Worm (Caenorhabditis elegans) whole organism, L4 larva: ENCODE results near the gene scb-1.

Experiments
- ama-1 ChIP-seq: fragments of 150-350 bp; optimal IDR thresholded peaks from 2 replicates; lab custom pipeline; 2014; ENCODE audit warnings: inconsistent platforms, mixed read lengths
- lin-39 ChIP-seq: fragments of 150-350 bp; optimal IDR thresholded peaks from 2 replicates; lab custom pipeline; 2014; ENCODE audit warnings: missing biosample characterization, missing genetic modification reagents, missing genetic modification characterization
- pha-4 ChIP-seq, 2 experiments: fragments of 150-350 bp in 1 of 2; fragments of 200-800 bp in 1 of 2; sonication (Bioruptor generic) in 1 of 2; IDR thresholded peaks in 1 of 2; optimal IDR thresholded peaks in 1 of 2; 2 replicates each; pipeline versions ENCODE4 v1.3.6 to Lab custom; 2014 to 2022; ENCODE audit warnings: missing genetic modification characterization in 2 of 2, missing genetic modification reagents in 2 of 2, missing biosample characterization in 1 of 2, missing compliant biosample characterization in 1 of 2
- unc-130 ChIP-seq: sonication (generic microtip); optimal IDR thresholded peaks from 2 replicates; lab custom pipeline; 2016; ENCODE audit warnings: missing genetic modification reagents, missing genetic modification characterization, missing compliant biosample characterization
- unc-62 ChIP-seq, 3 experiments: fragments of 150-350 bp in 1 of 3; sonication (generic microtip); optimal IDR thresholded peaks in 2 of 3; peaks in 1 of 3; 1 replicate in 1 of 3; 2 replicates in 2 of 3; lab custom pipeline; 2014 to 2017; ENCODE audit warnings: missing biosample characterization in 3 of 3, missing genetic modification characterization in 3 of 3, missing genetic modification reagents in 3 of 3, missing genotype in 1 of 3

DNA sequence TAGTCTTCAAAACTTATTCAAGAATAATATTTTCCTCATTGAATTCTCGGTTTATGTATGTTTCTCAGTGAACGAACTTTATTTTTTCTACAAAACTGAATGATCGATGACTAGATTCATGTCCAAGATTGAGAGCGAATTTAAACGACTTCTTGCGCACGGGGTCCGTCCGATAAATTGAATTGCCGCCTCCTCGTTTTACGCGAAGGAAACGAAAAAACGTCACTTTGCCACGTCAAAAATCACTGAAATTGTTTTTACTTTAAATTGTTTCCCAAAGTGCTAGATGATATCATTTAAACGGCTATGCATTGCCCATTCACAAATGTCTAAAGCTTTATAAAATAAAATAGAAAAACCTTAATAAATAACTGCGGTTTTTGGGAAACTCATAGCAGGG lies 48.2 kb upstream of the scb-1 start:
- TF ChIP-seq unc-130 (GFP tag; lab: Kevin White, UChicago) (no peak), lin-39 (tag; lab: Kevin White, UChicago) (no peak), pha-4 (GFP tag; IDR thresholded peaks at IDR 0.05; lab: Robert Waterston, UW) (no peak), pha-4 (tag; optimal IDR thresholded peaks at IDR 0.05; lab: Kevin White, UChicago) (no peak), ama-1 (no peak), unc-62 (GFP tag; optimal IDR thresholded peaks at IDR 0.05 in 1 of 2; lab: Kevin White, UChicago) (no peak), unc-62 (tag; optimal IDR thresholded peaks at IDR 0.05; lab: Kevin White, UChicago) (no peak)
